Worm (Caenorhabditis elegans): ENCODE measurements around the gene C18E9.9.

Gene C18E9.9

DNA sequence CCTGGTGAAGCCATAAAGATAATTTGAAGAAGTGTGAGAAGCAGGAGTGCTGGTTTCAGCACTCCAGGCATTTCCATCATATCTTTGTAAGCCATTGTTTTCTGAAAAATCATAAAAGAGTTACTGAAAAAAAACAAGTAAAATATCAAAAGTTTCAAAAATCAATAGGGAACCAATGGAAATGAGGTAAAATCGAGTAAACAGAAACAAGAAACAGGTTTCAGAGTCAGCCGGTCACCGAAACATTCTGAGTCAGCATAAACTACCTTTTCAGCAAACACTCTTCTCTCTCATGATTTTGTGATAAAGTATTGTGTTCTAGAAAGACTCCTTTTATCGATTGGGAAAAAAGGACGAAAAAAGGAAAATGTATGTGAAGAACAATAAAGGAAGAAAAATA lies at the start of gene C18E9.9:
TSS of gene C18E9.9 (minus strand) at position 101 of the 400 bp plus-strand sequence.
- no peak for TF ChIP-seq unc-62 (GFP tag; optimal IDR thresholded peaks at IDR 0.05)

- no peak for TF ChIP-seq unc-62 (GFP tag; optimal IDR thresholded peaks at IDR 0.05)
Observed at ce11 chrII:9038736-9039135, 49.4 kb upstream of the C18E9.9 start.

DNA sequence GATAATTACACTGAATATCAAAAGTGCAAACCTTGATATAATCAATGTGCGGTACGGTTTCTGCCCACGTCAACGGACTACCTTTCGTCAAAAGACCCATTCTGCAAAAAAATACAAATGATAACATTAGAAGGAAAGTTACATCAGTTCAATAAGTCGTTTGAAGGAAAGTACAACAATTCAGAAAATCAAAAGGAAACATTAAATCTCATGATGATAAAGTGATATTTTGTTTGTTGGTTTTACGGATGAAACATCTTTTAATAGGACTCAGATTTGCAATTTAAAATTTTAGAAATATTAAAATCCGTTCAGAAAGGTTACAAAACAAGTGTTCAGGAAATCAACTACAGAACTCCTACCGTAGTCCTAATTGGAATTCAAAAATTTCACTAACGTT lies 48.9 kb upstream of the C18E9.9 start, which contains the start of gene gcs-1:
TSS of gene gcs-1 (minus strand) at position 101 of the 400 bp plus-strand sequence.
- TF ChIP-seq unc-62 (GFP tag; optimal IDR thresholded peaks at IDR 0.05), result no peak

- no peak for TF ChIP-seq unc-62 (GFP tag; optimal IDR thresholded peaks at IDR 0.05)
Observed at ce11 chrII:9033034-9033433, 43.7 kb upstream of the C18E9.9 start.

ce11 chrII:9031891-9032290 lies 42.5 kb upstream of the C18E9.9 start:
- TF ChIP-seq unc-62 (GFP tag; optimal IDR thresholded peaks at IDR 0.05), result no peak

- no peak for TF ChIP-seq unc-62 (GFP tag; optimal IDR thresholded peaks at IDR 0.05)
Observed at ce11 chrII:9029218-9029672, 39.9 kb upstream of the C18E9.9 start, which contains the start of gene F37B12.1. F37B12.1 (minus strand) TSS chrII:9029268.

ce11 chrII:9028096-9028495 lies 38.8 kb upstream of the C18E9.9 start:
- no peak for TF ChIP-seq unc-62 (GFP tag; optimal IDR thresholded peaks at IDR 0.05)

DNA sequence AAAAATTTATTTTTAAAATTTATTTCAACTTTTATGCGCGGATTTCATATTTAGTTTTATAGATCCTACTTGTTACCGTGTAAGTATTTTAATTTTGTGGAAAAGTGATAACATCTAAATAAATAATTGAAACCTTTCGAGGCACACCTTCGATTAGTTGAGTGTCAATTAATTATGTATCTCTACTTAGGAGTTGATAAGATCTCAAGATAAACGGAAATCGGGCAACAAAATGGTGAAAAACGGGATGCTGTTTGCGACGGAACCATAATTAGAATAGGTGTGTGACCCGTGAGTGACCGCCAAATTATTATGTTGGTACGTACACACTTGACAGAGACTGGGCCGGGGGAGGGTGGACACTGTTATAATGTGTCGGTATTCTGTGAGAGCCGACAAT lies 37.0 kb upstream of the C18E9.9 start:
- TF ChIP-seq unc-62 (GFP tag; optimal IDR thresholded peaks at IDR 0.05), result no peak

ce11 chrII:9024312-9024711 lies 35.0 kb upstream of the C18E9.9 start:
- TF ChIP-seq unc-62 (GFP tag; optimal IDR thresholded peaks at IDR 0.05), result no peak

- no peak for TF ChIP-seq unc-62 (GFP tag; optimal IDR thresholded peaks at IDR 0.05)
Observed at ce11 chrII:9021625-9022024, 32.3 kb upstream of the C18E9.9 start.

DNA sequence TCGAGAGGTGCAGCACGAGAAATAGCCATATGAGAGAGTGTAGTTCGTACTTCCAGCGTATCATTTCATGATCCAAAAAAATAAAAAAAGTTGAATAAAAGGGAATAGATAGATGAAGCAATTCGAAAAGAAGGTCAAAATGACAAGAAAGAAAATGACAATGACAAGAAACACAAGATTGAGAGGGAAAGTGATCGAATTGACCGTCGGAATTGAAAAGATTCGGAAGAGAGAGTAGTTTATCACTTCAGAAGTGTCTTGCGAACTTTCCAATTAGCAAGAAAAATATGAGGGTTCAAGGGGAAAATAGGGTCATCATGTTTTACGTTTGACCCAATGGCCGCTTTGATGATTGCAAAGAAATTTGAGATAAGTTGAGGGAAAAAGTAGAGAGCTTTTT lies 30.4 kb upstream of the C18E9.9 start, which contains the start of gene dep-1:
TSS of gene dep-1 (minus strand) at position 95 of the 400 bp plus-strand sequence.
- no peak for TF ChIP-seq unc-62 (GFP tag; optimal IDR thresholded peaks at IDR 0.05)

DNA sequence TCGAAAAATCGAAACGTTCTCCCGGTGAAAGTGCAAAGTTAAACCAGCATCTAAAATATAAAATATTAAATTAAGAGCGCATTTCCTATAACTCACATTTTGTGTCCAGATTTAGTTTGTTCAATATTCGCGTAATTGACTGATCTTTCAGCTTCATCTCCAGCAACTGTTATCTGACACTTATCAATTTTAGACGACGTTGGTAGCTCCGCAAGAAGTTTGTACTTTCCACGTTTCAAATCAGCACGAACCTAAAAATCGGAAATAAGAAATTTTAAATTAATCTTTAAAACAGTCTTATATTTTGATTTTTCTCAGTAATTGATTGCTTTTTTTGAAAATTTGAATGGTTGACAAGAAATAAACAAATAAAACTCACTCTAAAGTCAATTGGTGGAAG lies 28.3 kb upstream of the C18E9.9 start:
- TF ChIP-seq unc-62 (GFP tag; optimal IDR thresholded peaks at IDR 0.05), result no peak

ce11 chrII:9014877-9015505 lies 25.6 kb upstream of the C18E9.9 start:
- no peak for TF ChIP-seq unc-62 (GFP tag; optimal IDR thresholded peaks at IDR 0.05)

- no peak for TF ChIP-seq unc-62 (GFP tag; optimal IDR thresholded peaks at IDR 0.05)
Observed at ce11 chrII:9014188-9014587, 24.8 kb upstream of the C18E9.9 start.

ce11 chrII:9013341-9013740 lies 24.0 kb upstream of the C18E9.9 start:
- no peak for TF ChIP-seq unc-62 (GFP tag; optimal IDR thresholded peaks at IDR 0.05)

DNA sequence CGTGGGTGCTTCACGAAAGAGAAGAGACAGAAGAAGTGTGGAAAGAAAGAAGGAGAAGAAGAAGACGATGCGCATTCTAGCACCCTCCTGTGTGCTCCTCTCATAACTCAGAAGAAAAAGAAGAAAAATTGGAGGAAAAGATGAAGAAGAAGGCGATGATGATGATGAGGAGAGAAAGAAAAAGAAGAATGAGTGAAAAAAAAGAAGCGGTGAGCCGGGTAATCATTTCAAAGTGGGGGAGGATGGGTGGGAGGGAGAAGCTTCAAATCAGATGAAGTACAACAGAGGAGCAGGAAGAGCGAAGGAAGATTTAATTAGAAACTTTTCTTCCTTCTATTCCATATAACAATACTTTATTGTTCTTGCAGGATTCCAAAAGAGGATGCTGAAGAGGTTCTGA lies 21.4 kb upstream of the C18E9.9 start:
- no peak for TF ChIP-seq unc-62 (GFP tag; optimal IDR thresholded peaks at IDR 0.05)

DNA sequence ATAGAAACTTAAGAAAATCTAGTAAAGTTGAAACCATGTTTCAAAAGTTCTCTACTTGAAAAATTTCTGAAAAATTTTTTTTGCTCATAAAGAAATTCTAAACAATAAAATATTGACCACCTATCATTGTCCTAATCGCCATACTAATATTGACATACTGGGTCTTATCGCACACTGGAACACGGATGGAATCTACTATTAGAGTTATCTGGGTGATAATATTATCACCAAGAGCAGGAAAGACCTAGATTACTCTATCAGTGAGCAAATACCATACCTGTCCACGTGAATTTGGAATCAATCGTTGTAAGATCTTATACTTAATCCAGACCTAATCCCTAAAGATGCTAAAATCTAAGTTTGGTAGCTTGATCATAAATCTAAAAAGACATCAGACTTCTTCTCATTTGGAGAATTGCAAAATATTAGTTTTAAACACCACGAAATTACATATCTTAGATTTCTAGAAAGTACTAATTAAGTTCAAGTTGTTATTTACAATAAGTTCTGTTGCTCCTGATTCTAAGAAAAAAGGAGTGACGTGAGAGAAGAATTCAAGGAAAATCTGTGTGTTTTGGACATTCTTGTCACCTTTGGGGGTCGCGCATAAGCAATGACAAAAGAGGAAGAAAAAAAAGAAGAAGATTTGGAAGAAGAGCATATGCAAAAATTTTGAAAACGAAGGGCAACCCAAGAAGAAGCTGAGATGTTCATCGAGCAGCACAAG lies 20.8 kb upstream of the C18E9.9 start:
- TF ChIP-seq unc-62 (GFP tag; optimal IDR thresholded peaks at IDR 0.05), result no peak
